Fruit fly (Drosophila melanogaster) whole organism, embryonic: ENCODE results near the gene CG17376.

Experiments
- Ada2b ChIP-seq: fragments of 200-800 bp; sonication (Bioruptor generic); IDR thresholded peaks from 2 replicates; pipeline ENCODE4 v1.3.6; 2022; ENCODE audit warnings: missing biosample characterization, missing genetic modification characterization
- CG10565 ChIP-seq: fragments of 200-800 bp; sonication (Bioruptor generic); optimal IDR thresholded peaks from 3 replicates; lab custom pipeline; 2016; ENCODE audit warnings: missing biosample characterization, mild to moderate bottlenecking, missing genetic modification characterization
- CG11723 ChIP-seq: fragments of 200-800 bp; sonication (Bioruptor generic); optimal IDR thresholded peaks from 2 replicates; lab custom pipeline; 2017; ENCODE audit warnings: missing biosample characterization, mild to moderate bottlenecking, missing genetic modification characterization
- CG12104 ChIP-seq: fragments of 200-800 bp; sonication (Bioruptor generic); optimal IDR thresholded peaks from 3 replicates; lab custom pipeline; 2016; ENCODE audit warnings: missing biosample characterization, missing genetic modification characterization
- CG13123 ChIP-seq: fragments of 200-800 bp; sonication (Bioruptor generic); optimal IDR thresholded peaks from 2 replicates; lab custom pipeline; 2016; ENCODE audit warnings: missing biosample characterization, missing genetic modification characterization
- CG13624 ChIP-seq: fragments of 200-800 bp; sonication (Bioruptor generic); optimal IDR thresholded peaks from 2 replicates; lab custom pipeline; 2016; ENCODE audit warnings: missing biosample characterization, missing genetic modification characterization
- CG13775 ChIP-seq: fragments of 200-800 bp; sonication (Bioruptor generic); optimal IDR thresholded peaks from 3 replicates; lab custom pipeline; 2017; ENCODE audit warnings: missing biosample characterization, mild to moderate bottlenecking, missing genetic modification characterization
- CG14441 ChIP-seq: fragments of 200-800 bp; sonication (Bioruptor generic); IDR thresholded peaks from 2 replicates; pipeline ENCODE4 v1.3.6; 2022; ENCODE audit warnings: missing biosample characterization, missing genetic modification characterization
- CG14860 ChIP-seq: fragments of 200-800 bp; sonication (Bioruptor generic); IDR thresholded peaks from 3 replicates; pipeline ENCODE4 v1.3.6; 2022; ENCODE audit warnings: missing biosample characterization, missing genetic modification characterization; ENCODE audit not compliant: partially characterized antibody
- CG16815 ChIP-seq: fragments of 200-800 bp; sonication (Bioruptor generic); optimal IDR thresholded peaks from 3 replicates; lab custom pipeline; 2017; ENCODE audit warnings: missing biosample characterization, mild to moderate bottlenecking, missing genetic modification characterization
- CG17361 ChIP-seq: fragments of 200-800 bp; sonication (Bioruptor generic); IDR thresholded peaks from 3 replicates; pipeline ENCODE4 v1.3.6; 2022; ENCODE audit warnings: missing biosample characterization, missing genetic modification characterization
- CG18011 ChIP-seq: fragments of 200-800 bp; sonication (Bioruptor generic); optimal IDR thresholded peaks from 2 replicates; lab custom pipeline; 2017; ENCODE audit warnings: missing biosample characterization, missing genetic modification characterization, mild to moderate bottlenecking, moderate library complexity, missing genotype
- CG2120 ChIP-seq: fragments of 200-800 bp; sonication (Bioruptor generic); optimal IDR thresholded peaks from 3 replicates; lab custom pipeline; 2016; ENCODE audit warnings: missing biosample characterization, missing genetic modification characterization
- CG2678 ChIP-seq: fragments of 200-800 bp; sonication (Bioruptor generic); optimal IDR thresholded peaks from 3 replicates; lab custom pipeline; 2019; ENCODE audit warnings: missing biosample characterization, mild to moderate bottlenecking, missing genetic modification characterization, moderate library complexity
- CG30403 ChIP-seq: fragments of 200-800 bp; sonication (Bioruptor generic); optimal IDR thresholded peaks from 3 replicates; lab custom pipeline; 2016; ENCODE audit warnings: missing biosample characterization, missing genetic modification characterization
- CG30431 ChIP-seq: fragments of 200-800 bp; sonication (Bioruptor generic); optimal IDR thresholded peaks from 2 replicates; lab custom pipeline; 2017; ENCODE audit warnings: missing biosample characterization, missing genetic modification characterization
- CG3163 ChIP-seq: fragments of 200-800 bp; sonication (Bioruptor generic); optimal IDR thresholded peaks from 3 replicates; lab custom pipeline; 2016; ENCODE audit warnings: missing biosample characterization, missing genetic modification characterization
- CG43689 ChIP-seq: fragments of 200-800 bp; sonication (Bioruptor generic); IDR thresholded peaks from 2 replicates; pipeline ENCODE4 v1.3.6; 2022; ENCODE audit warnings: missing biosample characterization, missing genetic modification characterization
- CG4854 ChIP-seq: fragments of 200-800 bp; sonication (Bioruptor generic); optimal IDR thresholded peaks from 2 replicates; lab custom pipeline; 2016; ENCODE audit warnings: missing biosample characterization, missing genetic modification characterization, inconsistent platforms
- CG6765 ChIP-seq: fragments of 200-800 bp; sonication (Bioruptor generic); optimal IDR thresholded peaks from 3 replicates; lab custom pipeline; 2017; ENCODE audit warnings: missing biosample characterization, mild to moderate bottlenecking, missing genetic modification characterization
- CG7372 ChIP-seq: fragments of 200-800 bp; sonication (Bioruptor generic); IDR thresholded peaks from 2 replicates; pipeline ENCODE4 v1.3.6; 2022; ENCODE audit warnings: missing biosample characterization, missing genetic modification characterization
- CG8388 ChIP-seq: fragments of 200-800 bp; sonication (Bioruptor generic); optimal IDR thresholded peaks from 2 replicates; lab custom pipeline; 2019; ENCODE audit warnings: missing biosample characterization, mild to moderate bottlenecking, missing genetic modification characterization, moderate library complexity
- CG8924 ChIP-seq: fragments of 200-800 bp; optimal IDR thresholded peaks from 3 replicates; lab custom pipeline; 2019; ENCODE audit warnings: missing biosample characterization, mild to moderate bottlenecking, missing genetic modification characterization, moderate library complexity
- CTCF ChIP-seq: fragments of 200-800 bp; sonication (Bioruptor generic); optimal IDR thresholded peaks from 2 replicates; lab custom pipeline; 2017; ENCODE audit warnings: missing biosample characterization, mild to moderate bottlenecking, missing genetic modification characterization, moderate library complexity
- CkIIα-i1 ChIP-seq: fragments of 200-800 bp; sonication (Bioruptor generic); IDR thresholded peaks from 2 replicates; pipeline ENCODE4 v1.3.6; 2022; ENCODE audit warnings: missing biosample characterization, missing genetic modification characterization
- D ChIP-seq, 2 experiments: fragments of 200-800 bp in 1 of 2; fragments of >200 bp in 1 of 2; sonication (Bioruptor generic) in 1 of 2; optimal IDR thresholded peaks; 2 replicates in 1 of 2; 3 replicates in 1 of 2; lab custom pipeline; 2017; ENCODE audit warnings: mild to moderate bottlenecking in 1 of 2, missing biosample characterization in 1 of 2, missing genetic modification characterization in 1 of 2, missing genetic modification reagents in 1 of 2
- Dip2 ChIP-seq: fragments of 200-800 bp; sonication (Bioruptor generic); IDR thresholded peaks from 2 replicates; pipeline ENCODE4 v1.3.6; 2022; ENCODE audit warnings: missing biosample characterization, missing genetic modification characterization
- Doc2 ChIP-seq: fragments of 200-800 bp; sonication (Bioruptor generic); IDR thresholded peaks from 2 replicates; pipeline ENCODE4 v1.3.6; 2022; ENCODE audit warnings: missing biosample characterization, missing genetic modification characterization
- ERR ChIP-seq: fragments of 200-800 bp; sonication (Bioruptor generic); optimal IDR thresholded peaks from 2 replicates; lab custom pipeline; 2016; ENCODE audit warnings: missing biosample characterization, missing genetic modification characterization
- Elba2 ChIP-seq: fragments of 200-800 bp; sonication (Bioruptor generic); optimal IDR thresholded peaks from 3 replicates; lab custom pipeline; 2016; ENCODE audit warnings: missing biosample characterization, missing genetic modification characterization
- HLH54F ChIP-seq: fragments of 200-800 bp; sonication (Bioruptor generic); optimal IDR thresholded peaks from 3 replicates; lab custom pipeline; 2016; ENCODE audit warnings: missing biosample characterization, missing genetic modification characterization
- HmgZ ChIP-seq: fragments of 200-800 bp; sonication (Bioruptor generic); optimal IDR thresholded peaks from 2 replicates; lab custom pipeline; 2018; ENCODE audit warnings: missing biosample characterization, mild to moderate bottlenecking, missing genetic modification characterization
- Stat92E ChIP-seq, 3 experiments: fragments of >200 bp in 2 of 3; fragments of 200-800 bp in 1 of 3; sonication (Bioruptor generic) in 1 of 3; optimal IDR thresholded peaks; 2 replicates each; lab custom pipeline; 2017 to 2019; ENCODE audit warnings: missing biosample characterization in 3 of 3, missing genetic modification characterization in 3 of 3, mild to moderate bottlenecking in 1 of 3, moderate library complexity in 1 of 3
- az2 ChIP-seq: fragments of 200-800 bp; sonication (Bioruptor generic); optimal IDR thresholded peaks from 3 replicates; lab custom pipeline; 2016; ENCODE audit warnings: missing biosample characterization, missing genetic modification characterization
- bab2 ChIP-seq: fragments of 200-800 bp; sonication (Bioruptor generic); optimal IDR thresholded peaks from 2 replicates; lab custom pipeline; 2016; ENCODE audit warnings: missing biosample characterization, missing genetic modification characterization
- bbx ChIP-seq: fragments of 200-800 bp; sonication (Bioruptor generic); IDR thresholded peaks from 2 replicates; pipeline ENCODE4 v1.3.6; 2022; ENCODE audit warnings: missing biosample characterization, missing genetic modification characterization; ENCODE audit not compliant: partially characterized antibody
- br ChIP-seq: fragments of >200 bp; optimal IDR thresholded peaks from 2 replicates; lab custom pipeline; 2017
- bsh ChIP-seq, 2 experiments: fragments of 200-800 bp; sonication (Bioruptor generic); optimal IDR thresholded peaks; 2 replicates each; lab custom pipeline; 2017 to 2018; ENCODE audit warnings: mild to moderate bottlenecking in 2 of 2, missing biosample characterization in 2 of 2, missing genetic modification characterization in 2 of 2, moderate library complexity in 1 of 2
- chinmo ChIP-seq: fragments of 200-800 bp; sonication (Bioruptor generic); IDR thresholded peaks from 4 replicates; pipeline ENCODE4 v1.3.6; 2022; ENCODE audit warnings: missing biosample characterization, missing genetic modification characterization; ENCODE audit not compliant: partially characterized antibody
- dan ChIP-seq: fragments of 200-800 bp; sonication (Bioruptor generic); IDR thresholded peaks from 2 replicates; pipeline ENCODE4 v1.3.6; 2022; ENCODE audit warnings: missing biosample characterization, missing genetic modification characterization
- ems ChIP-seq: fragments of 200-800 bp; sonication (Bioruptor generic); optimal IDR thresholded peaks from 3 replicates; lab custom pipeline; 2016; ENCODE audit warnings: missing biosample characterization, missing genetic modification characterization
- en ChIP-seq: fragments of 200-800 bp; sonication (Bioruptor generic); optimal IDR thresholded peaks from 2 replicates; lab custom pipeline; 2016; ENCODE audit warnings: missing biosample characterization, missing genetic modification characterization
- esg ChIP-seq: fragments of 200-800 bp; sonication (Bioruptor generic); conservative IDR thresholded peaks from 2 replicates; pipeline ENCODE4 v1.3.6; 2022; ENCODE audit warnings: missing biosample characterization, missing genetic modification characterization
- fd64A ChIP-seq: fragments of 200-800 bp; sonication (Bioruptor generic); optimal IDR thresholded peaks from 3 replicates; lab custom pipeline; 2018; ENCODE audit warnings: missing biosample characterization, mild to moderate bottlenecking, missing genetic modification characterization
- ken ChIP-seq: fragments of 200-800 bp; sonication (Bioruptor generic); IDR thresholded peaks from 3 replicates; pipeline ENCODE4 v1.3.6; 2022; ENCODE audit warnings: missing biosample characterization, missing genetic modification characterization
- lov ChIP-seq, 2 experiments: fragments of 200-800 bp in 1 of 2; fragments of >200 bp in 1 of 2; sonication (Bioruptor generic) in 1 of 2; IDR thresholded peaks in 1 of 2; optimal IDR thresholded peaks in 1 of 2; 2 replicates in 1 of 2; 3 replicates in 1 of 2; pipeline versions ENCODE4 v1.3.6 to Lab custom; 2017 to 2022; ENCODE audit warnings: missing biosample characterization in 1 of 2, missing genetic modification characterization in 1 of 2
- tap ChIP-seq: fragments of 200-800 bp; optimal IDR thresholded peaks from 3 replicates; lab custom pipeline; 2019; ENCODE audit warnings: missing biosample characterization, mild to moderate bottlenecking, missing genetic modification characterization, moderate library complexity
- tna ChIP-seq: fragments of 200-800 bp; sonication (Bioruptor generic); IDR thresholded peaks from 2 replicates; pipeline ENCODE4 v1.3.6; 2022; ENCODE audit warnings: missing biosample characterization, missing genetic modification characterization; ENCODE audit not compliant: partially characterized antibody
- ttk ChIP-seq: fragments of 200-800 bp; sonication (Bioruptor generic); IDR thresholded peaks from 2 replicates; pipeline ENCODE4 v2.1.2; 2022; ENCODE audit warnings: missing biosample characterization, missing genetic modification characterization
- tup ChIP-seq: fragments of 200-800 bp; sonication (Bioruptor generic); optimal IDR thresholded peaks from 2 replicates; lab custom pipeline; 2016; ENCODE audit warnings: missing biosample characterization, mild to moderate bottlenecking, missing genetic modification characterization, moderate library complexity
- twi ChIP-seq: fragments of 200-800 bp; optimal IDR thresholded peaks from 2 replicates; lab custom pipeline; 2019; ENCODE audit warnings: missing biosample characterization, mild to moderate bottlenecking, missing genetic modification characterization, moderate library complexity

CG17376 gene

DNA sequence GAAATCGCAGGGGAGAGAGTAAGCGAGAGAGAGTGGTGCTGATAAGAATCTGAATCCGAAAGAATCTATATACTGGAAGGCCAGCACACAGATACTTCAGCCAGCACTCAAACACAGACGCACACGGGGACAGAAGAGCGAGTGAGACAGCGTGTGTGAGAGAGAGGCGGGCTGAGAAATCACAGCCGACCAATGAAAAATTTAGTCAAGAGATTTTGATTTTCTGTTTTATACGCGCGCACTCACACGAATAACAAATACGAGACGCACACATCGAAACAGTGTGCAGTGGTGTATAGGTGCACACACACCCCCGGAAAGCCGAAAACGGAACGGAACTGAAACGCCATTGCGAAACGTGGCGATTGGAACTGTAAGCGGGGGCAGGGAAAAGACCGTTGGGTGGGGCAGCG, 33.0 kb upstream of the CG17376 start (continued):
- TF ChIP-seq CG4854 (GFP tag; lab: Kevin White, UChicago) (no peak), ERR (no peak), Doc2 (no peak), HmgZ (peak; percentile 11), CG14441 (no peak), bsh (GFP tag; optimal IDR thresholded peaks at IDR 0.05; lab: Kevin White, UChicago) (no peak), CG2120 (no peak), CTCF (GFP tag; lab: Kevin White, UChicago) (no peak), CG3163 (GFP tag; lab: Kevin White, UChicago) (no peak), bbx (GFP tag; lab: Robert Waterston, UW) (no peak), CG2678 (tag; lab: Kevin White, UChicago) (no peak), Elba2 (GFP tag; lab: Kevin White, UChicago) (no peak), CkIIα-i1 (GFP tag; lab: Robert Waterston, UW) (no peak), Ada2b (GFP tag; lab: Robert Waterston, UW) (no peak), CG11723 (no peak), CG8388 (GFP tag; lab: Kevin White, UChicago) (no peak), CG13775 (no peak), ttk (peak; percentile 34), tup (GFP tag; lab: Kevin White, UChicago) (no peak), chinmo (GFP tag; lab: Robert Waterston, UW) (peak; percentile 86; the same call in 2 of the 4 replicates), CG13624 (GFP tag; lab: Kevin White, UChicago) (no peak), CG18011 (GFP tag; lab: Kevin White, UChicago) (no peak), fd64A (GFP tag; lab: Kevin White, UChicago) (no peak), CG14860 (GFP tag; lab: Robert Waterston, UW) (no peak), D (optimal IDR thresholded peaks at IDR 0.05; lab: Kevin White, UChicago) (no peak), D (GFP tag; optimal IDR thresholded peaks at IDR 0.05; lab: Kevin White, UChicago) (no peak), CG10565 (GFP tag; lab: Kevin White, UChicago) (no peak), twi (tag; lab: Kevin White, UChicago) (no peak), CG8924 (tag; lab: Kevin White, UChicago) (peak; percentile 20), br (lab: Kevin White, UChicago) (no peak), az2 (GFP tag; lab: Kevin White, UChicago) (no peak), CG6765 (GFP tag; lab: Kevin White, UChicago) (no peak), lov (optimal IDR thresholded peaks at IDR 0.05; lab: Kevin White, UChicago) (no peak), lov (GFP tag; IDR thresholded peaks at IDR 0.05; lab: Robert Waterston, UW) (0 out of 3 replicates have a peak, but pooled peaks have one; percentile 71), Stat92E (GFP tag; optimal IDR thresholded peaks at IDR 0.05; lab: Kevin White, UChicago) (no peak), Dip2 (GFP tag; lab: Robert Waterston, UW) (no peak), CG13123 (GFP tag; lab: Kevin White, UChicago) (no peak), CG30403 (GFP tag; lab: Kevin White, UChicago) (no peak), CG43689 (GFP tag; lab: Robert Waterston, UW) (no peak), CG7372 (GFP tag; lab: Robert Waterston, UW) (no peak), en (no peak), tap (tag; lab: Kevin White, UChicago) (no peak), bab2 (GFP tag; lab: Kevin White, UChicago) (no peak), ems (GFP tag; lab: Kevin White, UChicago) (no peak), tna (GFP tag; lab: Robert Waterston, UW) (no peak), CG30431 (GFP tag; lab: Kevin White, UChicago) (no peak), CG17361 (GFP tag; lab: Robert Waterston, UW) (no peak), HLH54F (no peak), esg (GFP tag; lab: Robert Waterston, UW) (no peak), CG12104 (GFP tag; lab: Kevin White, UChicago) (no peak), dan (no peak), ken (GFP tag; lab: Robert Waterston, UW) (0 out of 3 replicates have a peak, but pooled peaks have one; percentile 28), CG16815 (no peak)
